Worm (Caenorhabditis elegans): ENCODE results near the gene srz-67.

ce11 chrII:3221730-3222129 is 15.2 kb downstream of the srz-67 start, which contains the start of gene ZC239.14:
- TF ChIP-seq dao-5 (tag; optimal IDR thresholded peaks at IDR 0.05) (no peak), W03F9.2 (tag; optimal IDR thresholded peaks at IDR 0.05) (no peak), him-1 (tag; optimal IDR thresholded peaks at IDR 0.05) (no peak)

Measured in whole organism, L4/young adult.